Fruit fly (Drosophila melanogaster): ENCODE measurements around the gene U2af38.

Gene U2af38

DNA sequence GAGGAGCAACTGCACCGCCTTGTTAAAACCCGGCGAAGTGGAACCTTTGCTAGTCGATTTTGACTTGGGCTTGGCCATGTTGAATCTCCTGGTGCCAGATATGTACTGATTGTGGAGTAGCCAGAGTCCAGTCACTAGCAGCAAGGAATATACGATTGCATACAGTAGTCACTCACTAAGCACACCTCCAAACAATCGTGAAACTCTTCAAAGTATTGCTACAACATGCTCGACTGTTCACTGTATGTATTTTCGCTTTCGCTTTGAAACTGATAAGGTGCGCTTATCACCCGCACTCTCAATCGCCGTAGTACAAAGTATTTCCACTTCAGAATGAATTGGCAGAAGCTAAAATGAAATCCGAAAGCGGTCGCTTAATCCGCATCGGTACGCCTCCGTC, 8.1 kb downstream of the U2af38 start (continued):
- TF ChIP-seq CG18011 (GFP tag; optimal IDR thresholded peaks at IDR 0.05) = peak; percentile 24
- TF ChIP-seq CG17361 (GFP tag; IDR thresholded peaks at IDR 0.05) = no peak
- no peak for TF ChIP-seq jing (GFP tag; optimal IDR thresholded peaks at IDR 0.05)
- TF ChIP-seq pnt (GFP tag; optimal IDR thresholded peaks at IDR 0.05) = peak; percentile 50
- peak; percentile 58 for TF ChIP-seq bab2 (GFP tag; optimal IDR thresholded peaks at IDR 0.05)
- peak; percentile 59; the same call in 1 of the 2 replicates for TF ChIP-seq CG4730 (GFP tag; IDR thresholded peaks at IDR 0.05)
- TF ChIP-seq Pdp1 (GFP tag; optimal IDR thresholded peaks at IDR 0.05) = peak; percentile 46 to 71
- no peak for TF ChIP-seq CG13287 (GFP tag; IDR thresholded peaks at IDR 0.05; ENCODE audit: partially characterized antibody)
- peak; percentile 68 for TF ChIP-seq CG6765 (GFP tag; optimal IDR thresholded peaks at IDR 0.05)
- TF ChIP-seq CG8388 (GFP tag; optimal IDR thresholded peaks at IDR 0.05) = no peak
- TF ChIP-seq CG14710 (tag; optimal IDR thresholded peaks at IDR 0.05) = no peak
- peak; percentile 63 for TF ChIP-seq ems (GFP tag; optimal IDR thresholded peaks at IDR 0.05)
- no peak; the same call in 1 of the 2 replicates for TF ChIP-seq CG31441 (GFP tag; IDR thresholded peaks at IDR 0.05)
- peak; percentile 77 for TF ChIP-seq CG11247 (GFP tag; IDR thresholded peaks at IDR 0.05)
- no peak for TF ChIP-seq hth (optimal IDR thresholded peaks at IDR 0.05)
- no peak for TF ChIP-seq amos (GFP tag; IDR thresholded peaks at IDR 0.05; ENCODE audit: partially characterized antibody)
- TF ChIP-seq CG8089 (GFP tag; optimal IDR thresholded peaks at IDR 0.05) = peak; percentile 13
- no peak for TF ChIP-seq CG10267 (tag; optimal IDR thresholded peaks at IDR 0.05)
- TF ChIP-seq Drgx (GFP tag; IDR thresholded peaks at IDR 0.05) = peak; percentile 54
- peak; percentile 83 for TF ChIP-seq sob (GFP tag; IDR thresholded peaks at IDR 0.05)
- peak; percentile 42 for TF ChIP-seq CG2712 (tag; optimal IDR thresholded peaks at IDR 0.05)
- no peak for TF ChIP-seq ftz-f1 (GFP tag; optimal IDR thresholded peaks at IDR 0.05)
- peak; percentile 22 for TF ChIP-seq MESR4 (GFP tag; optimal IDR thresholded peaks at IDR 0.05)
- peak; percentile 54 for TF ChIP-seq tap (tag; optimal IDR thresholded peaks at IDR 0.05)
- TF ChIP-seq CG8281 (tag; optimal IDR thresholded peaks at IDR 0.05) = no peak
- no peak for TF ChIP-seq pros (GFP tag; optimal IDR thresholded peaks at IDR 0.05)
- TF ChIP-seq Ets97D (GFP tag; optimal IDR thresholded peaks at IDR 0.05) = peak; percentile 20
- TF ChIP-seq Hr51 (GFP tag; optimal IDR thresholded peaks at IDR 0.05) = peak; percentile 1 to 44
- TF ChIP-seq bcd (GFP tag; optimal IDR thresholded peaks at IDR 0.05) = peak; percentile 56
- no peak for TF ChIP-seq Kr (GFP tag; optimal IDR thresholded peaks at IDR 0.05)
- peak; percentile 60 for TF ChIP-seq CHES-1-like (GFP tag; optimal IDR thresholded peaks at IDR 0.05)
- peak; percentile 53 for TF ChIP-seq gcm2 (GFP tag; optimal IDR thresholded peaks at IDR 0.05)
- peak; percentile 75 for TF ChIP-seq Taf1 (GFP tag; IDR thresholded peaks at IDR 0.05)
- no peak for TF ChIP-seq Spps (tag; optimal IDR thresholded peaks at IDR 0.05)
- no peak; the same call in 1 of the 2 replicates for TF ChIP-seq ara (GFP tag; IDR thresholded peaks at IDR 0.05)
- 0 out of 2 replicates have a peak, but pooled peaks have one; percentile 23 for TF ChIP-seq CG17612 (GFP tag; IDR thresholded peaks at IDR 0.05)
- peak; percentile 80 for TF ChIP-seq NFAT (GFP tag; IDR thresholded peaks at IDR 0.05)
- TF ChIP-seq Camta (GFP tag; optimal IDR thresholded peaks at IDR 0.05) = peak; percentile 42
- no peak for TF ChIP-seq psq (GFP tag; optimal IDR thresholded peaks at IDR 0.05)
- peak; percentile 79 for TF ChIP-seq CG15514 (GFP tag; optimal IDR thresholded peaks at IDR 0.05)
- TF ChIP-seq scrt (GFP tag; optimal IDR thresholded peaks at IDR 0.05) = peak; percentile 59
- peak; percentile 49; the same call in 1 of the 2 replicates for TF ChIP-seq ttk (GFP tag; IDR thresholded peaks at IDR 0.05)
- peak; percentile 68 for TF ChIP-seq CrebB (tag; optimal IDR thresholded peaks at IDR 0.05)
- TF ChIP-seq Hr39 (optimal IDR thresholded peaks at IDR 0.05) = no peak
- 0 out of 2 replicates have a peak, but pooled peaks have one; percentile 29 for TF ChIP-seq danr (GFP tag; IDR thresholded peaks at IDR 0.05)
- peak; percentile 88 for TF ChIP-seq sens (GFP tag)
- TF ChIP-seq CG11398 (GFP tag; optimal IDR thresholded peaks at IDR 0.05) = peak; percentile 44
- TF ChIP-seq otp (GFP tag; IDR thresholded peaks at IDR 0.05) = peak; percentile 64
- TF ChIP-seq CG11723 (GFP tag; optimal IDR thresholded peaks at IDR 0.05) = peak; percentile 36
- no peak for TF ChIP-seq tio (GFP tag; optimal IDR thresholded peaks at IDR 0.05)
- TF ChIP-seq Jarid2 (GFP tag; optimal IDR thresholded peaks at IDR 0.05) = peak; percentile 41
